Worm (Caenorhabditis elegans): Measurements from ENCODE around the gene T22E5.1.

ce11 chrX:6458467-6458866 is 45.8 kb downstream of the T22E5.1 start:
- TF ChIP-seq tbx-37 (GFP tag; conservative IDR thresholded peaks at IDR 0.05) (no peak), hnd-1 (tag; optimal IDR thresholded peaks at IDR 0.05) (no peak), tbx-11 (GFP tag; IDR thresholded peaks at IDR 0.05) (no peak), hmg-4 (GFP tag; optimal IDR thresholded peaks at IDR 0.05) (no peak), F13C5.2 (tag; optimal IDR thresholded peaks at IDR 0.05) (no peak), ama-1 (optimal IDR thresholded peaks at IDR 0.05) (no peak), tra-4 (tag; optimal IDR thresholded peaks at IDR 0.05) (no peak), hmbx-1 (tag; optimal IDR thresholded peaks at IDR 0.05) (no peak), ceh-36 (tag; optimal IDR thresholded peaks at IDR 0.05) (no peak), sea-1 (GFP tag; conservative IDR thresholded peaks at IDR 0.05) (no peak), ceh-13 (GFP tag; optimal IDR thresholded peaks at IDR 0.05) (no peak), ets-7 (tag; optimal IDR thresholded peaks at IDR 0.05) (no peak), B0310.2 (tag; optimal IDR thresholded peaks at IDR 0.05) (no peak)

Measured in whole organism, early embryonic.